Fruit fly (Drosophila melanogaster): Measurements from ENCODE around the gene CG7227.

DNA sequence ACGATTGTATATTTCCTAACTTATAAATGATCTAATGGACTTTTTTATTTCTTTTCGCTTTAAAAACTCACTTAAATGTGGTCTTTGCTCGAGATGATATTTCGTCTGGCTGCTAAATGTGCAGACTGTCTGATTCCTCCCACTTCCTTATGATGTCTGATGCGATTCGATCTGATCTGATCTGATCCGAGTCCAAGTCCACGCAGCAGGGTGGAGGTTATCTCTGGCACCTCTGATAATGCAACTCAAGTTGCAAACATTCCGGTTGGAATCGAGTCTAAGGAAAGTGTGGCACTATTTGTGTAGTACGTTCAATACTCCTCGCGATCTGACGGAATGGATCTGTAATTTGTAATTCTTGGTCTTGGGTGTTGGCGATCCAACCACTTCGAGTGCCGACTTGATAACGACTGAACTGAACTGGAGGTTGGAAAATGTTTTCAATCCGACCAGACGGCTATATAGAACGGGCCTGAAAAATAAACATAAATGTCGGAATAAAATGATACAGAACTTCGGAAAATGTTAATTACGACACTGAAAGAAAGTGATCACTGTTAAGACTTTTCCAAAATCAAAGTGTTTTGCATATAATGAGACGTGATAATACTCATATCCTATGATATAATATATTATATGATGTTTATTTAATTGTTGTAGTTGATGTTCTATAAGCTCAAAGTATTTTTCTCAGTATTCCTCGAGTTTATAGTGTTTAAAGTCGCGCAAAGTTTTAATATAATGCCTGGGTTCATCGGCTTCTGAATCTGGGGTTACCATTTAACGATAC, 466 bp downstream of the CG7227 start:
- TF ChIP-seq usp (GFP tag; optimal IDR thresholded peaks at IDR 0.05) (no peak), pan (optimal IDR thresholded peaks at IDR 0.05) (no peak), Dll (optimal IDR thresholded peaks at IDR 0.05) (no peak)

Measured in whole organism.